Comparison of ENCODE assay signal across 2 fruit fly cellular contexts in genomic region chr2L:12460767-12461739, dm6.
TF ChIP-seq lines count a peak whose summit lies in the region.

No protein-coding gene starts in this region.

TF ChIP-seq in whole organism, embryonic, 481 proteins besides CTCF, POLR2A, EP300 and RAD21 (continued from another document and continues in another):
- TF ChIP-seq CG12071 (GFP tag; optimal IDR thresholded peaks at IDR 0.05; lab: Kevin White, UChicago) (peak; percentile 77), h (optimal IDR thresholded peaks at IDR 0.05; lab: Kevin White, UChicago) (no peak), trem (tag; optimal IDR thresholded peaks at IDR 0.05; lab: Kevin White, UChicago) (peak; percentile 9), maf-S (GFP tag; optimal IDR thresholded peaks at IDR 0.05; lab: Kevin White, UChicago) (peak; percentile 18), Oli (tag; optimal IDR thresholded peaks at IDR 0.05; lab: Kevin White, UChicago) (peak; percentile 12), CG2129 (GFP tag; IDR thresholded peaks at IDR 0.05; lab: Robert Waterston, UW; ENCODE audit: partially characterized antibody) (no peak), tll (GFP tag; optimal IDR thresholded peaks at IDR 0.05; lab: Kevin White, UChicago) (peak in 1 of 2 experiments; percentile 67), CG15601 (tag; optimal IDR thresholded peaks at IDR 0.05; lab: Kevin White, UChicago) (peak; percentile 20), wdn (GFP tag; IDR thresholded peaks at IDR 0.05; lab: Robert Waterston, UW) (no peak), CG12299 (tag; optimal IDR thresholded peaks at IDR 0.05; lab: Kevin White, UChicago) (peak; percentile 72), nerfin-2 (GFP tag; IDR thresholded peaks at IDR 0.05; lab: Robert Waterston, UW; ENCODE audit: partially characterized antibody) (no peak), CG7745 (tag; optimal IDR thresholded peaks at IDR 0.05; lab: Kevin White, UChicago) (peak; percentile 15), lov (optimal IDR thresholded peaks at IDR 0.05; lab: Kevin White, UChicago) (no peak), lov (GFP tag; IDR thresholded peaks at IDR 0.05; lab: Robert Waterston, UW) (no peak), CG9932 (GFP tag; IDR thresholded peaks at IDR 0.05; lab: Robert Waterston, UW) (no peak; the same call in 1 of the 2 replicates), CrebB (tag; optimal IDR thresholded peaks at IDR 0.05; lab: Kevin White, UChicago) (peak; percentile 87), BtbVII (GFP tag; optimal IDR thresholded peaks at IDR 0.05; lab: Kevin White, UChicago) (peak; percentile 88), pfk (GFP tag; optimal IDR thresholded peaks at IDR 0.05; lab: Kevin White, UChicago) (peak; percentile 73), Side (GFP tag; optimal IDR thresholded peaks at IDR 0.05; lab: Kevin White, UChicago) (peak; percentile 55), dati (GFP tag; IDR thresholded peaks at IDR 0.05; lab: Robert Waterston, UW) (no peak), vnd (GFP tag; IDR thresholded peaks at IDR 0.05; lab: Robert Waterston, UW; ENCODE audit: partially characterized antibody) (no peak), inv (GFP tag; IDR thresholded peaks at IDR 0.05; lab: Robert Waterston, UW; ENCODE audit: partially characterized antibody) (peak; percentile 33; the same call in 1 of the 2 replicates), ham (GFP tag; IDR thresholded peaks at IDR 0.05; lab: Robert Waterston, UW) (no peak; the same call in 1 of the 2 replicates), gsb-n (tag; optimal IDR thresholded peaks at IDR 0.05; lab: Kevin White, UChicago) (no peak), Poxn (GFP tag; IDR thresholded peaks at IDR 0.05; lab: Robert Waterston, UW) (no peak), PHDP (tag; optimal IDR thresholded peaks at IDR 0.05; lab: Kevin White, UChicago) (peak; percentile 61), CG17829 (tag; optimal IDR thresholded peaks at IDR 0.05; lab: Kevin White, UChicago) (peak; percentile 41), Opbp (GFP tag; IDR thresholded peaks at IDR 0.05; lab: Robert Waterston, UW; ENCODE audit: partially characterized antibody) (0 out of 3 replicates have a peak, but pooled peaks have one; percentile 22), Asciz (GFP tag; optimal IDR thresholded peaks at IDR 0.05; lab: Kevin White, UChicago) (peak; percentile 60), CG1233 (GFP tag; optimal IDR thresholded peaks at IDR 0.05; lab: Kevin White, UChicago) (peak; percentile 70), CG14014 (GFP tag; IDR thresholded peaks at IDR 0.05; lab: Robert Waterston, UW) (peak; percentile 63; the same call in 1 of the 2 replicates), ssp (GFP tag; IDR thresholded peaks at IDR 0.05; lab: Robert Waterston, UW) (no peak), chif (GFP tag; optimal IDR thresholded peaks at IDR 0.05; lab: Kevin White, UChicago) (peak in 1 of 2 experiments; percentile 8), ap (GFP tag; IDR thresholded peaks at IDR 0.05; lab: Robert Waterston, UW) (no peak), btn (GFP tag; optimal IDR thresholded peaks at IDR 0.05; lab: Kevin White, UChicago) (no peak), D19A (tag; optimal IDR thresholded peaks at IDR 0.05; lab: Kevin White, UChicago) (peak; percentile 79), tup (GFP tag; optimal IDR thresholded peaks at IDR 0.05; lab: Kevin White, UChicago) (peak; percentile 13), HLH3B (GFP tag; IDR thresholded peaks at IDR 0.05; lab: Robert Waterston, UW) (no peak; the same call in 1 of the 2 replicates), CG16813 (GFP tag; IDR thresholded peaks at IDR 0.05; lab: Robert Waterston, UW; ENCODE audit: partially characterized antibody) (no peak; the same call in 2 of the 3 replicates), CG3838 (GFP tag; optimal IDR thresholded peaks at IDR 0.05; lab: Kevin White, UChicago) (peak; percentile 49), CG5245 (GFP tag; optimal IDR thresholded peaks at IDR 0.05; lab: Kevin White, UChicago) (no peak), CG6654 (GFP tag; optimal IDR thresholded peaks at IDR 0.05; lab: Kevin White, UChicago) (no peak), aop (GFP tag; IDR thresholded peaks at IDR 0.05; lab: Robert Waterston, UW) (no peak), amos (GFP tag; IDR thresholded peaks at IDR 0.05; lab: Robert Waterston, UW; ENCODE audit: partially characterized antibody) (no peak; the same call in 1 of the 2 replicates), CG4730 (GFP tag; IDR thresholded peaks at IDR 0.05; lab: Robert Waterston, UW) (no peak), CHES-1-like (GFP tag; optimal IDR thresholded peaks at IDR 0.05; lab: Kevin White, UChicago) (no peak), tio (GFP tag; optimal IDR thresholded peaks at IDR 0.05; lab: Kevin White, UChicago) (no peak), dysf (GFP tag; IDR thresholded peaks at IDR 0.05; lab: Robert Waterston, UW) (peak; percentile 29; the same call in 1 of the 3 replicates), CG10267 (tag; optimal IDR thresholded peaks at IDR 0.05; lab: Kevin White, UChicago) (no peak), sens-2 (GFP tag; IDR thresholded peaks at IDR 0.05; lab: Robert Waterston, UW) (no peak), CG3163 (GFP tag; optimal IDR thresholded peaks at IDR 0.05; lab: Kevin White, UChicago) (peak; percentile 75), Hmr (GFP tag; optimal IDR thresholded peaks at IDR 0.05; lab: Kevin White, UChicago) (peak; percentile 90), CG1602 (GFP tag; optimal IDR thresholded peaks at IDR 0.05; lab: Kevin White, UChicago) (no peak), Atf-2 (GFP tag; optimal IDR thresholded peaks at IDR 0.05; lab: Kevin White, UChicago) (no peak), CG18262 (tag; optimal IDR thresholded peaks at IDR 0.05; lab: Kevin White, UChicago) (peak; percentile 55), E2f2 (GFP tag; IDR thresholded peaks at IDR 0.05; lab: Robert Waterston, UW) (no peak; the same call in 1 of the 2 replicates), crol (GFP tag; IDR thresholded peaks at IDR 0.05; lab: Robert Waterston, UW) (no peak), Ravus (GFP tag; IDR thresholded peaks at IDR 0.05; lab: Robert Waterston, UW) (no peak), CG7372 (GFP tag; IDR thresholded peaks at IDR 0.05; lab: Robert Waterston, UW) (no peak), CG9437 (GFP tag; optimal IDR thresholded peaks at IDR 0.05; lab: Kevin White, UChicago) (no peak), tap (tag; optimal IDR thresholded peaks at IDR 0.05; lab: Kevin White, UChicago) (peak; percentile 49), bab2 (GFP tag; optimal IDR thresholded peaks at IDR 0.05; lab: Kevin White, UChicago) (peak; percentile 55), lmd (GFP tag; IDR thresholded peaks at IDR 0.05; lab: Robert Waterston, UW) (no peak), CG6254 (GFP tag; optimal IDR thresholded peaks at IDR 0.05; lab: Kevin White, UChicago) (peak; percentile 51)

TF ChIP-seq in whole organism, prepupa, 60 proteins besides CTCF, POLR2A, EP300 and RAD21 (continued from another document):
- TF ChIP-seq Ets96B (tag; optimal IDR thresholded peaks at IDR 0.05; lab: Kevin White, UChicago) (peak; percentile 49), CG9139 (GFP tag; optimal IDR thresholded peaks at IDR 0.05; lab: Kevin White, UChicago) (peak; percentile 86), CG6792 (GFP tag; optimal IDR thresholded peaks at IDR 0.05; lab: Kevin White, UChicago) (peak; percentile 32), Sox14 (GFP tag; optimal IDR thresholded peaks at IDR 0.05; lab: Kevin White, UChicago) (peak; percentile 32), topi (GFP tag; optimal IDR thresholded peaks at IDR 0.05; lab: Kevin White, UChicago) (peak; percentile 61), CG16779 (tag; optimal IDR thresholded peaks at IDR 0.05; lab: Kevin White, UChicago) (peak; percentile 64)
